Worm (Caenorhabditis elegans) whole organism, L4 larva: ENCODE measurements around the gene ntl-11.

Source experiments
- F37D6.2 ChIP-seq: sonication (generic microtip); optimal IDR thresholded peaks from 2 replicates; lab custom pipeline; 2016; ENCODE audit warnings: mild to moderate bottlenecking, missing genetic modification characterization, missing compliant biosample characterization
- Y48G9A.11 ChIP-seq: fragments of 200-800 bp; sonication (Bioruptor generic); IDR thresholded peaks from 2 replicates; pipeline ENCODE4 v1.3.6; 2022; ENCODE audit warnings: missing genetic modification reagents, missing genetic modification characterization, missing compliant biosample characterization
- arid-1 ChIP-seq: fragments of 200-800 bp; sonication (Bioruptor generic); conservative IDR thresholded peaks from 2 replicates; pipeline ENCODE4 v1.3.6; 2022; ENCODE audit warnings: missing genetic modification reagents, missing genetic modification characterization, missing compliant biosample characterization
- ceh-44 ChIP-seq: fragments of 200-800 bp; sonication (Bioruptor generic); IDR thresholded peaks from 2 replicates; pipeline ENCODE4 v1.3.6; 2022; ENCODE audit warnings: missing genetic modification reagents, missing genetic modification characterization, missing compliant biosample characterization
- daf-8 ChIP-seq: fragments of 200-800 bp; sonication (Bioruptor generic); IDR thresholded peaks from 2 replicates; pipeline ENCODE4 v1.3.6; 2022; ENCODE audit warnings: missing genetic modification characterization, missing compliant biosample characterization
- dve-1 ChIP-seq: sonication (generic microtip); optimal IDR thresholded peaks from 2 replicates; lab custom pipeline; 2017; ENCODE audit warnings: antibody characterized with exemption, mild to moderate bottlenecking, missing genetic modification characterization, missing compliant biosample characterization; ENCODE audit not compliant: insufficient read depth
- egl-27 ChIP-seq: sonication (generic microtip); optimal IDR thresholded peaks from 3 replicates; lab custom pipeline; 2017; ENCODE audit warnings: missing biosample characterization, missing genetic modification reagents, missing genetic modification characterization
- gei-8 ChIP-seq: fragments of 200-800 bp; sonication (Bioruptor generic); optimal IDR thresholded peaks from 2 replicates; lab custom pipeline; 2018; ENCODE audit warnings: mild to moderate bottlenecking, missing genetic modification characterization, missing compliant biosample characterization
- lir-3 ChIP-seq: sonication (generic microtip); optimal IDR thresholded peaks from 2 replicates; lab custom pipeline; 2016; ENCODE audit warnings: mild to moderate bottlenecking, missing genetic modification characterization, missing compliant biosample characterization
- madf-5 ChIP-seq, 2 experiments: fragments of 200-800 bp; sonication (Bioruptor generic); IDR thresholded peaks; 2 replicates each; pipeline ENCODE4 v1.3.6; 2022; ENCODE audit warnings: missing compliant biosample characterization in 2 of 2, missing genetic modification characterization in 2 of 2
- madf-9 ChIP-seq: fragments of 200-800 bp; sonication (Bioruptor generic); conservative IDR thresholded peaks from 2 replicates; pipeline ENCODE4 v1.3.6; 2022; ENCODE audit warnings: missing genetic modification reagents, missing genetic modification characterization, missing compliant biosample characterization
- mep-1 ChIP-seq: fragments of 150-350 bp; sonication (generic microtip); optimal IDR thresholded peaks from 3 replicates; lab custom pipeline; 2014; ENCODE audit warnings: missing biosample characterization, missing genetic modification characterization
- nhr-10 ChIP-seq: fragments of 150-350 bp; optimal IDR thresholded peaks from 2 replicates; lab custom pipeline; 2014; ENCODE audit warnings: missing biosample characterization, missing genetic modification characterization
- nhr-28 ChIP-seq: fragments of 150-350 bp; optimal IDR thresholded peaks from 2 replicates; lab custom pipeline; 2014; ENCODE audit warnings: missing biosample characterization, missing genetic modification characterization
- nhr-48 ChIP-seq: sonication (generic microtip); optimal IDR thresholded peaks from 2 replicates; lab custom pipeline; 2016; ENCODE audit warnings: mild to moderate bottlenecking, missing genetic modification characterization, missing compliant biosample characterization
- php-3 ChIP-seq: fragments of 200-800 bp; sonication (Bioruptor generic); IDR thresholded peaks from 2 replicates; pipeline ENCODE4 v1.3.6; 2022; ENCODE audit warnings: missing genetic modification reagents, missing genetic modification characterization, missing compliant biosample characterization
- snpc-1.2 ChIP-seq: fragments of 200-800 bp; sonication (Bioruptor generic); IDR thresholded peaks from 2 replicates; pipeline ENCODE4 v1.3.6; 2022; ENCODE audit warnings: missing genetic modification reagents, missing genetic modification characterization, missing compliant biosample characterization
- snpc-4 ChIP-seq: fragments of 150-350 bp; optimal IDR thresholded peaks from 2 replicates; lab custom pipeline; 2014; ENCODE audit warnings: missing biosample characterization, missing genetic modification characterization
- spr-3 ChIP-seq: fragments of 200-800 bp; sonication (Bioruptor generic); optimal IDR thresholded peaks from 2 replicates; lab custom pipeline; 2018; ENCODE audit warnings: mild to moderate bottlenecking, missing genetic modification characterization, missing compliant biosample characterization
- tra-1 ChIP-seq: fragments of 200-800 bp; sonication (Bioruptor generic); IDR thresholded peaks from 2 replicates; pipeline ENCODE4 v1.3.6; 2022; ENCODE audit warnings: missing genetic modification reagents, missing genetic modification characterization, missing compliant biosample characterization
- ztf-7 ChIP-seq: fragments of 150-350 bp; optimal IDR thresholded peaks from 2 replicates; lab custom pipeline; 2014; ENCODE audit warnings: missing biosample characterization, missing genetic modification characterization

The ntl-11 gene

DNA sequence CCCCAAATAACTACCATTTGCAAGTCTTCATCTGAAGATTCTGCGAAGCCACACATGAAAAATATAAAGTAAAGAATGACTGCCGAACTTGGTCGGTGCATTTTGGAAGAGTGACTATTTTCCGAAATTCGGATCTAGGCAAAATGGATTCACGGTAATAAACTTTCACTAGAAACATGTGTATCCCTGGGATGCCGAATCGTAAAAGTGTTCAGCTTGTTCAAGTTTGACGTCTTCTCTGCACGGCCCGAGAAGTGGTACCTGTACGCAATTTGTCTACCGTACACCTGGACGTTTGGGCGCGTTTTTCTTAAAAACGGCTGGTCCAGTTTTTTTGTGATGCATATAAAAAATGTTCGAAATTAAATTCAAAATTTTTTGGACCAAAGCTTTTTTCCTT, 26.8 kb downstream of the ntl-11 start, which contains the start of gene Y73F8A.23:
TSS of gene Y73F8A.23 (minus strand) at position 101 of the 400 bp plus-strand sequence.
- TF ChIP-seq madf-5 (GFP tag; IDR thresholded peaks at IDR 0.05; lab: Robert Waterston, UW) (no peak), snpc-4 (no peak), spr-3 (GFP tag; lab: Kevin White, UChicago) (no peak), ceh-44 (no peak), egl-27 (tag; lab: Kevin White, UChicago) (no peak), dve-1 (tag; lab: Kevin White, UChicago) (no peak), nhr-48 (tag; lab: Kevin White, UChicago) (no peak), gei-8 (GFP tag; lab: Kevin White, UChicago) (no peak)
- TF ChIP-seq, all 104 proteins: peak for 0

DNA sequence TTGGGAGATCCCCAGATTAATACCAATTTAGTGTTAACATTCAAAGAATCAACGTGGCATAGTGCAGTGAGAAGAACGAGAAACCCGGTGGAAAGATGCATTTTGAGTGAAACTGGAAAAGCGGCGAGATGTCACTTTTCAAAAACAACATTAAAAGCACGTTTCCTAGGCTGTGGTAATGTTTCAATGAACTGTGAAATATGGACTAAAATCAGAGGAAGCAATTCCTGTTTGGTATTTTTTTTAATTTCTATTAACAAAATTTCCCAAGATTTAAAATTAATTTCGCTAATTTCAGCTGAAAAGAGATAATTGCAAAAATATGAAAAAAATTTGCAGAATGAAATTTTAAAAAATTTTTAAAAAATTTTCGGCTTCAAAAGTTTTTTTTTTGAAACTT, 30.0 kb downstream of the ntl-11 start, which contains the start of gene Y73F8A.22:
TSS of gene Y73F8A.22 (minus strand) at position 101 of the 400 bp plus-strand sequence.
- TF ChIP-seq mep-1 (tag; lab: Kevin White, UChicago) = no peak
- TF ChIP-seq php-3 (GFP tag; lab: Robert Waterston, UW) = no peak
- TF ChIP-seq Y48G9A.11 (GFP tag; lab: Robert Waterston, UW) = no peak
- no peak for TF ChIP-seq ztf-7 (tag; lab: Kevin White, UChicago)
- no peak for TF ChIP-seq egl-27 (tag; lab: Kevin White, UChicago)
- TF ChIP-seq lir-3 (tag; lab: Kevin White, UChicago) = no peak
- TF ChIP-seq arid-1 (GFP tag; lab: Robert Waterston, UW) = no peak
- no peak for TF ChIP-seq nhr-10 (tag; lab: Kevin White, UChicago)
- no peak for TF ChIP-seq madf-9 (GFP tag; lab: Robert Waterston, UW)
- no peak for TF ChIP-seq nhr-28 (tag; lab: Kevin White, UChicago)
- no peak for TF ChIP-seq tra-1
- TF ChIP-seq, all 104 proteins: peak for 0

DNA sequence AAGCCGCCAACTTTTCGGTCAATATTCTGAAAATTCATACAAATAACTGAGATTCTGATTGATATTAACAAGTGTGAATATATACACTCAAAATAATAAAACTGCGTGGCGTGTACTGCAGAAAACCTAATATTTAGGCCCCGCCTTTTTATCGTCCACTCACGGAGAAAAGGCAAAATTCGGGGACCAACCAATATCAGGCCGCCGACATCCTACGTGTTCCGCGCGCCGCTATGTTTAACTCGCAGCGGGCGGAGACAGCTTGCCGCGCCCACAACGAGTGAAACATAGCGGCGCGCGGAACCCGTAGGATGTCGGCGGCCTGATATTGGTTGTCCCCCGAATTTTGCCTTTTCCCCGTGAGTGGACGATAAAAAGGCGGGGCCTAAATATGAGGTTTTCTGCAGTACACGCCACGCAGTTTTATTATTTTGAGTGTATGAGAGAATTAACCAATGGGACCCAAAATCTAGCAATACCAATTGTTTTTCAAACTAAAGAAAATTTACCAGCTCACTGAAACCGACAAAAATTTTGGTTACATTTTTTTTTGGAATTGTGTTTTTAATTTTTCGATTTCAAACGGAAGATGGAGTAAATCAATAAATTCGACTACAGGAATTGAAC, 35.8 kb downstream of the ntl-11 start:
- peak; percentile 79 for TF ChIP-seq snpc-1.2 (GFP tag; lab: Robert Waterston, UW)

DNA sequence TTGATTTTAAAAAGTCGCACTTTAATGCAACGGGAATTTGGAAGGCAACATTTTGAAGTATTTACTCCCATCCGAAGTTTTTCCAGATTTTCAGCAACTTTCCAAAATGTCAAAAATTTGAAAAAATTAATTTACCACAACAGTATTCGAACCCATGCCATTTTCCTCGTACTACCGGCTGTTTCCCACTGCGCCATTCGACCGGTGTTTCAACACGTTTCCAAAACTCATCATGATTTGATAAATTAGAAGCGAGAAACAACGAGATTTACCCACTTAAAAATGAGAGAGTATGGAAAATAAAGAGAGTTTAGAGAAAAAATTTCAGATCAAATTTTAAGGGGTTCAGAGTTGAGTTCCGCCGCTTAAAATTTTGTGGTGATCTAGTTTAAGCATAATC, 37.5 kb downstream of the ntl-11 start:
- peak; percentile 96 for TF ChIP-seq snpc-1.2 (GFP tag; lab: Robert Waterston, UW)
- TF ChIP-seq mep-1 (tag; lab: Kevin White, UChicago) = peak; percentile 46
- TF ChIP-seq tra-1 = no peak
- TF ChIP-seq daf-8 (GFP tag; lab: Robert Waterston, UW) = no peak
- TF ChIP-seq F37D6.2 (tag; lab: Kevin White, UChicago) = no peak
